Worm (Caenorhabditis elegans) whole organism, young adult: Measurements from ENCODE around the gene cht-5.

Experiments used
- C06A6.2 ChIP-seq: fragments of 200-800 bp; sonication (Bioruptor generic); conservative IDR thresholded peaks from 2 replicates; pipeline ENCODE4 v1.3.6; 2022; ENCODE audit warnings: missing genetic modification characterization, missing compliant biosample characterization
- F23B12.7 ChIP-seq: sonication (generic microtip); optimal IDR thresholded peaks from 2 replicates; lab custom pipeline; 2017; ENCODE audit warnings: missing genetic modification characterization, mild to moderate bottlenecking, missing compliant biosample characterization, antibody characterized with exemption, moderate library complexity; ENCODE audit not compliant: insufficient read depth
- F33H1.4 ChIP-seq: fragments of 200-800 bp; sonication (Bioruptor generic); IDR thresholded peaks from 2 replicates; pipeline ENCODE4 v1.3.6; 2022; ENCODE audit warnings: missing genetic modification reagents, missing genetic modification characterization, missing compliant biosample characterization
- F57A8.1 ChIP-seq: fragments of 200-800 bp; sonication (Bioruptor generic); optimal IDR thresholded peaks from 2 replicates; lab custom pipeline; 2018; ENCODE audit warnings: mild to moderate bottlenecking, missing genetic modification characterization, moderate library complexity, missing compliant biosample characterization
- F57C9.4 ChIP-seq: sonication (generic microtip); optimal IDR thresholded peaks from 2 replicates; lab custom pipeline; 2017; ENCODE audit warnings: mild to moderate bottlenecking, missing genetic modification characterization, missing compliant biosample characterization
- T26A5.8 ChIP-seq: sonication (generic microtip); optimal IDR thresholded peaks from 2 replicates; lab custom pipeline; 2016; ENCODE audit warnings: missing genetic modification characterization, missing compliant biosample characterization
- Y53F4B.3 ChIP-seq: fragments of 200-800 bp; sonication (Bioruptor generic); IDR thresholded peaks from 2 replicates; pipeline ENCODE4 v1.3.6; 2022; ENCODE audit warnings: missing genetic modification reagents, missing genetic modification characterization, missing compliant biosample characterization
- ZK185.1 ChIP-seq: sonication (generic microtip); optimal IDR thresholded peaks from 2 replicates; lab custom pipeline; 2016; ENCODE audit warnings: mild to moderate bottlenecking, missing genetic modification characterization, missing compliant biosample characterization; ENCODE audit not compliant: poor library complexity, severe bottlenecking
- ama-1 ChIP-seq, 3 experiments: fragments of 150-350 bp in 1 of 3; sonication (generic microtip) in 2 of 3; optimal IDR thresholded peaks; 2 replicates each; lab custom pipeline; 2014 to 2018; ENCODE audit warnings: missing biosample characterization in 2 of 3, missing genetic modification characterization in 2 of 3, missing genetic modification reagents in 2 of 3
- athp-1 ChIP-seq: sonication (generic microtip); optimal IDR thresholded peaks from 2 replicates; lab custom pipeline; 2017; ENCODE audit warnings: mild to moderate bottlenecking, missing genetic modification characterization, missing compliant biosample characterization
- cebp-2 ChIP-seq: fragments of 200-800 bp; sonication (Bioruptor generic); IDR thresholded peaks from 2 replicates; pipeline ENCODE4 v1.3.6; 2022; ENCODE audit warnings: missing genetic modification characterization, missing compliant biosample characterization
- ceh-27 ChIP-seq: fragments of 200-800 bp; sonication (Bioruptor generic); optimal IDR thresholded peaks from 2 replicates; lab custom pipeline; 2018; ENCODE audit warnings: mild to moderate bottlenecking, missing genetic modification characterization, moderate library complexity, missing compliant biosample characterization
- ceh-40 ChIP-seq: fragments of 200-800 bp; sonication (Bioruptor generic); IDR thresholded peaks from 2 replicates; pipeline ENCODE4 v1.3.6; 2022; ENCODE audit warnings: missing genetic modification characterization, missing compliant biosample characterization
- dpff-1 ChIP-seq: sonication (generic microtip); optimal IDR thresholded peaks from 2 replicates; lab custom pipeline; 2017; ENCODE audit warnings: mild to moderate bottlenecking, missing genetic modification characterization, missing compliant biosample characterization
- efl-1 ChIP-seq: fragments of 150-350 bp; optimal IDR thresholded peaks from 2 replicates; lab custom pipeline; 2014; ENCODE audit warnings: missing biosample characterization, missing genetic modification reagents, missing genetic modification characterization
- egrh-3 ChIP-seq: fragments of 200-800 bp; sonication (Bioruptor generic); IDR thresholded peaks from 2 replicates; pipeline ENCODE4 v1.3.6; 2022; ENCODE audit warnings: missing genetic modification reagents, missing genetic modification characterization, missing compliant biosample characterization
- ets-4 ChIP-seq: fragments of 200-800 bp; sonication (Bioruptor generic); optimal IDR thresholded peaks from 2 replicates; lab custom pipeline; 2018; ENCODE audit warnings: mild to moderate bottlenecking, missing genetic modification characterization, missing compliant biosample characterization
- hlh-26 ChIP-seq: fragments of 200-800 bp; sonication (Bioruptor generic); conservative IDR thresholded peaks from 2 replicates; pipeline ENCODE4 v1.3.6; 2022; ENCODE audit warnings: missing genetic modification reagents, missing genetic modification characterization, missing compliant biosample characterization
- hrde-1 ChIP-seq: sonication (generic microtip); optimal IDR thresholded peaks from 2 replicates; lab custom pipeline; 2016; ENCODE audit warnings: missing genetic modification characterization, mild to moderate bottlenecking, missing compliant biosample characterization, moderate library complexity, missing genotype, missing genetic modification reagents, borderline replicate concordance
- hsf-1 ChIP-seq: fragments of 200-800 bp; sonication (Bioruptor generic); IDR thresholded peaks from 2 replicates; pipeline ENCODE4 v1.3.6; 2022; ENCODE audit warnings: missing genetic modification reagents, missing genetic modification characterization, missing compliant biosample characterization
- lag-1 ChIP-seq: fragments of 200-800 bp; sonication (Bioruptor generic); IDR thresholded peaks from 2 replicates; pipeline ENCODE4 v1.3.6; 2022; ENCODE audit warnings: missing genetic modification reagents, missing genetic modification characterization, missing compliant biosample characterization
- let-526 ChIP-seq: fragments of 200-800 bp; sonication (Bioruptor generic); IDR thresholded peaks from 2 replicates; pipeline ENCODE4 v1.3.6; 2022; ENCODE audit warnings: missing genetic modification reagents, missing genetic modification characterization, missing compliant biosample characterization
- lin-54 ChIP-seq: fragments of 200-800 bp; sonication (Bioruptor generic); optimal IDR thresholded peaks from 2 replicates; lab custom pipeline; 2018; ENCODE audit warnings: mild to moderate bottlenecking, missing genetic modification characterization, missing compliant biosample characterization
- lsl-1 ChIP-seq: fragments of 200-800 bp; sonication (Bioruptor generic); optimal IDR thresholded peaks from 2 replicates; lab custom pipeline; 2018; ENCODE audit warnings: mild to moderate bottlenecking, missing genetic modification characterization, moderate library complexity, missing compliant biosample characterization
- lsy-27 ChIP-seq: sonication (generic microtip); optimal IDR thresholded peaks from 2 replicates; lab custom pipeline; 2017; ENCODE audit warnings: missing genetic modification characterization, mild to moderate bottlenecking, missing compliant biosample characterization, antibody characterized with exemption, missing genotype, borderline replicate concordance; ENCODE audit not compliant: insufficient read depth
- mcd-1 ChIP-seq: fragments of 200-800 bp; sonication (Bioruptor generic); IDR thresholded peaks from 2 replicates; pipeline ENCODE4 v1.3.6; 2022; ENCODE audit warnings: missing genetic modification reagents, missing genetic modification characterization, missing compliant biosample characterization
- mel-28 ChIP-seq: sonication (generic microtip); optimal IDR thresholded peaks from 2 replicates; lab custom pipeline; 2016; ENCODE audit warnings: borderline replicate concordance, mild to moderate bottlenecking, missing genetic modification characterization, missing compliant biosample characterization
- nhr-120 ChIP-seq: fragments of 200-800 bp; sonication (Bioruptor generic); IDR thresholded peaks from 2 replicates; pipeline ENCODE4 v1.3.6; 2022; ENCODE audit warnings: missing genetic modification characterization, missing compliant biosample characterization
- nhr-179 ChIP-seq: sonication (generic microtip); optimal IDR thresholded peaks from 2 replicates; lab custom pipeline; 2016; ENCODE audit warnings: mild to moderate bottlenecking, missing genetic modification characterization, missing compliant biosample characterization
- pha-4 ChIP-seq: fragments of 150-350 bp; sonication (generic microtip); optimal IDR thresholded peaks from 2 replicates; lab custom pipeline; 2014; ENCODE audit warnings: missing biosample characterization, missing genetic modification reagents, missing genetic modification characterization
- repo-1 ChIP-seq: sonication (generic microtip); optimal IDR thresholded peaks from 2 replicates; lab custom pipeline; 2017; ENCODE audit warnings: mild to moderate bottlenecking, missing genetic modification characterization, missing compliant biosample characterization
- snpc-1.3 ChIP-seq: sonication (generic microtip); optimal IDR thresholded peaks from 2 replicates; lab custom pipeline; 2017; ENCODE audit warnings: missing genetic modification characterization, mild to moderate bottlenecking, missing compliant biosample characterization, antibody characterized with exemption, moderate library complexity, missing genotype, missing genetic modification reagents; ENCODE audit not compliant: insufficient read depth
- somi-1 ChIP-seq: fragments of 200-800 bp; sonication (Bioruptor generic); optimal IDR thresholded peaks from 2 replicates; lab custom pipeline; 2018; ENCODE audit warnings: mild to moderate bottlenecking, missing genetic modification characterization, missing compliant biosample characterization
- sptf-2 ChIP-seq: fragments of 200-800 bp; sonication (Bioruptor generic); optimal IDR thresholded peaks from 2 replicates; lab custom pipeline; 2018; ENCODE audit warnings: mild to moderate bottlenecking, missing genetic modification characterization, missing compliant biosample characterization
- unc-62 ChIP-seq: fragments of 150-350 bp; optimal IDR thresholded peaks from 2 replicates; lab custom pipeline; 2014; ENCODE audit warnings: missing biosample characterization, missing genetic modification reagents, missing genetic modification characterization
- ztf-18 ChIP-seq: sonication (generic microtip); optimal IDR thresholded peaks from 2 replicates; lab custom pipeline; 2016; ENCODE audit warnings: missing genotype, mild to moderate bottlenecking, missing genetic modification characterization, missing compliant biosample characterization

The cht-5 gene

DNA sequence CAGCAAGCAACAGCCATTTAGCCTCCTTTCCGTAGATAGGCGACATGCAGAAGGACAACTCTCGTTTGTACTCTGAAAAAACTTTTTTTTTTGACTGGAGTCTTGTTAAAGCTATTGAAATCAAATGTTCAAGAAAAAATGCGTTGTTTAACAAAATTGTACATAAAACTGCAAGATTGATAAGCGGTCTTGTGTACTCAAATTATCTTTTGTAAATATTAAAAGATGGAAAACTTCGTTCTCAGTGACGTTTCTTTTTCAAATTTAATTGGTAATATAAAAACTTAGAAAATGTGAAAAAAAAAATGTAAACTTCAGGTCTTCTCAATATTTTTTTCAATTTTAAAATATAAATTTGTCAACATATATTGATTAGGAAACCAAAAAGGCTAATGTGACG is 3.3 kb upstream of the cht-5 start (continued):
- TF ChIP-seq hsf-1 (no peak), F33H1.4 (GFP tag; lab: Robert Waterston, UW) (no peak), repo-1 (no peak)
- TF ChIP-seq, all 124 proteins: peak for 0

DNA sequence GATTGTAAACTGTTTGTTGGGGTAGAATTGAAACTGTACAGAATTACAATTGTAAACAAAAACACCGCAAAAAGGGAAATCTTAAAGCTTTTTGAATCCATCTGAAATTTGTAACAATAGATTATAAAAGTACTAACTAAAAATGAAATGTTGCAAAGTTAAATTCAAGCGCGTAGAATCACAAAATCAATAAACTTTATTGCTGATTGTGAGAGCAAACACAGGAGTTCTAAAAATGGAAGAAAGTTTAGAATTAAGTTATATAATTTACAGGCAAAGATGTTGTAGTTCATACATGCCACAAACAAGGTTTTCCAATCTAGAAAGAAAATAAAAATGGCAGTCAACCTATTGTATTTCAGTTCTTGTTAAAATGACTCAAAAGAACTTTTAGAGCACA is 2.2 kb upstream of the cht-5 start, which contains the start of gene C08B6.3:
C08B6.3 (minus strand) TSS at position 101 of the 400 bp plus-strand sequence.
- no peak for TF ChIP-seq ZK185.1 (tag; lab: Kevin White, UChicago)
- TF ChIP-seq pha-4 (tag; lab: Kevin White, UChicago): no peak
- TF ChIP-seq ceh-40: no peak
- TF ChIP-seq sptf-2 (GFP tag; lab: Kevin White, UChicago): no peak
- TF ChIP-seq cebp-2 (GFP tag; lab: Robert Waterston, UW): no peak
- TF ChIP-seq ztf-18 (tag; lab: Kevin White, UChicago): no peak
- TF ChIP-seq Y53F4B.3 (GFP tag; lab: Robert Waterston, UW): no peak
- no peak for TF ChIP-seq nhr-179 (tag; lab: Kevin White, UChicago)

DNA sequence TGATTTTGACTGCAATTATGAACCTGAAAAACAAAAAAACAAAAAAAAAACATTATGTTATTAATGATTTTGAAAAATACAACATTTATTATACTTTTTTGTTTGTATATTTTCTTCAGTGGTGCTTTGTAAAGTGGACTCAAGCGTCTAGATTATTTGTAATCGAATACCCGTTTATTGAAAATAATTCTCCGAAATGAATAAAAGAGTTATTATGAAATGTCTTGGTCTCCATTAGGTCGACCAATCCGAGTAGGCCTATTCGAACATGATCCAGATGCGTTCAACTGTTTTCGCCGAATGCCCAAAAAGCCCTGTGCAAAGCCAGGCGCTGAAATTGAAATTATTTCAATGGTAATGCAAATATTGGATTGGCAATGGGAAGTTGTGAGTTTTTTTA is 3.0 kb downstream of the cht-5 start, which contains the start of gene C08B6.5:
C08B6.5 (plus strand) TSS at position 301 of the 400 bp plus-strand sequence.
- TF ChIP-seq F57C9.4 (no peak), egrh-3 (GFP tag; lab: Robert Waterston, UW) (no peak), unc-62 (GFP tag; lab: Kevin White, UChicago) (no peak), ets-4 (no peak), snpc-1.3 (tag; lab: Kevin White, UChicago) (no peak)

DNA sequence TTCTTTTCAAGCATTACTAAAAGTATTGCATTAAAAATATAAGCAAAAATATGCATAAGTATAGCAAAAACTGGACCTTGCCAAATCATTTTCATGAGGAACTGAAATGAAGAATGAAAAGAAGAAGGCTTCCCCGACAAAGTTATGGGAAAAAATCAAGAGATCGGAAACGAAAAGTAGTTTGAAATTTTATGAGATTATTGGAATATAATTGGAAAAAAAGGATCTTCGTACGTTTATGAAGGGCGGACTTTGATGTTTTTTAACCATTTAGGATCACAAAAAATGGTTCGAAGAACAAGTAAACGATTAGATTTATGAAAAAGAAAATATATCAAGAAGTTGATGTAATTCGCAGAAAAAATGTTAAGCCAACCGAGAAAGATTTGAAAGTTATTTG is 6.5 kb downstream of the cht-5 start, which contains the start of gene srxa-18:
srxa-18 (minus strand) TSS at position 100 of the 400 bp plus-strand sequence.
- TF ChIP-seq nhr-120 (GFP tag; lab: Robert Waterston, UW) (no peak), F57A8.1 (GFP tag; lab: Kevin White, UChicago) (no peak), lag-1 (GFP tag; lab: Robert Waterston, UW) (no peak)

DNA sequence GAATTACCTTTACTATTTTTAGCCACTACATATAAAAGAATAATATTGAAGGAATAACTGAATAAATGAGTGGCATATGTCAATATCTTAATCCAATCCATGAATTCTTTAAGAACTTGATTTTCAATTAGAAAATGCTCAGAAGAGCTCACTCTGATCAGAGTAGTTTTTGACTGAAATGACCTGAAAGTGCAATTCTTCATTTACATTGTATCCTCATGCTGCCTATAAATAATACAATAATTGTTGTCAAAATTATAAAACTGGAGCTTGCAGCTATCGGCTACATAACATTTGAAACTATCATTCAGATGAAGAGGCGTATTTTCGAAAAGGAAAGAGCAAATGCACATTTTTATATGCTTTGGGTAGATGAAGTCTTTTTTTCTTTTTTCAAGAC is 8.2 kb downstream of the cht-5 start, which contains the start of gene srxa-19:
srxa-19 (minus strand) TSS at position 101 of the 400 bp plus-strand sequence.
- no peak for TF ChIP-seq C06A6.2
- no peak for TF ChIP-seq athp-1
- no peak for TF ChIP-seq efl-1 (GFP tag; lab: Kevin White, UChicago)
- TF ChIP-seq nhr-179 (tag; lab: Kevin White, UChicago): no peak
- TF ChIP-seq dpff-1: no peak
- no peak for TF ChIP-seq mcd-1
- no peak for TF ChIP-seq hrde-1 (tag; lab: Kevin White, UChicago)
- no peak for TF ChIP-seq ama-1 (optimal IDR thresholded peaks at IDR 0.05; lab: Kevin White, UChicago)
- no peak for TF ChIP-seq ama-1 (GFP tag; optimal IDR thresholded peaks at IDR 0.05; lab: Kevin White, UChicago)
- TF ChIP-seq lsy-27 (tag; lab: Kevin White, UChicago): no peak
- no peak for TF ChIP-seq mel-28 (tag; lab: Kevin White, UChicago)
- TF ChIP-seq lsl-1: no peak
- no peak for TF ChIP-seq T26A5.8 (tag; lab: Kevin White, UChicago)
- TF ChIP-seq somi-1 (GFP tag; lab: Kevin White, UChicago): no peak
- TF ChIP-seq hlh-26 (GFP tag; lab: Robert Waterston, UW): no peak
- TF ChIP-seq F23B12.7 (tag; lab: Kevin White, UChicago): no peak
- no peak for TF ChIP-seq lin-54
- TF ChIP-seq let-526 (GFP tag; lab: Robert Waterston, UW): no peak
- no peak for TF ChIP-seq ceh-27 (GFP tag; lab: Kevin White, UChicago)
